Worm (Caenorhabditis elegans) whole organism, mixed stage, embryonic: Measurements from ENCODE around the gene hdl-1.

ENCODE experiments used
- blmp-1 ChIP-seq: fragments of 150-350 bp; optimal IDR thresholded peaks from 2 replicates; lab custom pipeline; 2014; ENCODE audit warnings: missing biosample characterization, missing genetic modification characterization
- ceh-83 ChIP-seq: fragments of 200-800 bp; sonication (Bioruptor generic); optimal IDR thresholded peaks from 2 replicates; lab custom pipeline; 2018; ENCODE audit warnings: mild to moderate bottlenecking, missing genetic modification characterization, missing compliant biosample characterization
- elt-3 ChIP-seq: fragments of 150-350 bp; optimal IDR thresholded peaks from 2 replicates; lab custom pipeline; 2014; ENCODE audit warnings: missing biosample characterization, missing genetic modification characterization
- lsy-2 ChIP-seq: fragments of 150-350 bp; optimal IDR thresholded peaks from 2 replicates; lab custom pipeline; 2014; ENCODE audit warnings: missing biosample characterization, missing genetic modification characterization
- mep-1 ChIP-seq: fragments of 150-350 bp; optimal IDR thresholded peaks from 2 replicates; lab custom pipeline; 2017; ENCODE audit warnings: missing biosample characterization, missing genetic modification reagents, missing genetic modification characterization, inconsistent platforms
- nhr-2 ChIP-seq: fragments of 150-350 bp; optimal IDR thresholded peaks from 2 replicates; lab custom pipeline; 2014; ENCODE audit warnings: missing biosample characterization, missing genetic modification characterization
- nhr-28 ChIP-seq: fragments of 150-350 bp; optimal IDR thresholded peaks from 2 replicates; lab custom pipeline; 2014; ENCODE audit warnings: missing biosample characterization, missing genetic modification characterization
- pha-4 ChIP-seq: fragments of 150-350 bp; optimal IDR thresholded peaks from 2 replicates; lab custom pipeline; 2018; ENCODE audit warnings: missing biosample characterization, missing genetic modification reagents, missing genetic modification characterization
- sem-2 ChIP-seq: fragments of 200-800 bp; sonication (Bioruptor generic); optimal IDR thresholded peaks from 2 replicates; lab custom pipeline; 2018; ENCODE audit warnings: mild to moderate bottlenecking, missing genetic modification characterization, missing compliant biosample characterization
- snpc-4 ChIP-seq: fragments of 150-350 bp; optimal IDR thresholded peaks from 2 replicates; lab custom pipeline; 2014; ENCODE audit warnings: missing biosample characterization, missing genetic modification characterization
- tbx-8 ChIP-seq: fragments of 200-800 bp; sonication (Bioruptor generic); optimal IDR thresholded peaks from 2 replicates; lab custom pipeline; 2018; ENCODE audit warnings: mild to moderate bottlenecking, missing genetic modification characterization, moderate library complexity, missing compliant biosample characterization
- unc-39 ChIP-seq: fragments of 150-350 bp; optimal IDR thresholded peaks from 2 replicates; lab custom pipeline; 2014; ENCODE audit warnings: missing biosample characterization, missing genetic modification characterization
- zip-8 ChIP-seq: fragments of 150-350 bp; optimal IDR thresholded peaks from 2 replicates; lab custom pipeline; 2014; ENCODE audit warnings: missing biosample characterization, missing genetic modification characterization
- ztf-11 ChIP-seq: fragments of 150-350 bp; optimal IDR thresholded peaks from 2 replicates; lab custom pipeline; 2014; ENCODE audit warnings: missing biosample characterization, missing genetic modification characterization

DNA sequence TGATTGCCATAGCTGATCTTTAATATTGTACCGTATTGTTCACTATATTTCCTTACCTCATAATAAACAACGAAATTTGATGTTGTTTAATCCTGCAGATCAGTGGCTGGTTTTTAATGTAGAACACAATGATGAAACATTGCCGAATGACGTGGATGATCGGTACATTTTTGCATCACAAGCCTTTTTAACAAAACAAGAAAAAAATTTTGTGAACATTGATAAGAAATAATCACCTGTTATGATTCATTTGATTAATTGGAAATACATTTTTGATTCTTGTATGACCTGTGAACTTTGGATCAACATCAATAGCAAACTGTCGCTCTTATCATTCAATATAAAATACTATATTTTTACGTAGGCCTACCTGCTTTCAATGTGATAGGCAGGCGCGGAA is 46.8 kb downstream of the hdl-1 start:
- TF ChIP-seq ztf-11 (no peak), elt-3 (tag; lab: Kevin White, UChicago) (no peak), pha-4 (no peak), tbx-8 (GFP tag; lab: Kevin White, UChicago) (no peak), lsy-2 (no peak), mep-1 (tag; lab: Kevin White, UChicago) (no peak), nhr-28 (no peak), sem-2 (GFP tag; lab: Kevin White, UChicago) (no peak), nhr-2 (tag; lab: Kevin White, UChicago) (no peak), unc-39 (tag; lab: Kevin White, UChicago) (no peak), snpc-4 (tag; lab: Kevin White, UChicago) (no peak), blmp-1 (no peak), zip-8 (tag; lab: Kevin White, UChicago) (no peak), ceh-83 (GFP tag; lab: Kevin White, UChicago) (no peak)
